Fruit fly (Drosophila melanogaster): ENCODE measurements around the gene CG18273.
A peak's percentile ranks its signal among the peaks of the same experiment; 100 is the strongest.

Gene CG18273

dm6 chrX:523179-523851, 35.9 kb upstream of the CG18273 start, which contains the start of gene elav (continued):
- TF ChIP-seq Neu2 (GFP tag; optimal IDR thresholded peaks at IDR 0.05; ENCODE audit: borderline replicate concordance) (peak; percentile 79), CG31388 (GFP tag; optimal IDR thresholded peaks at IDR 0.05) (peak; percentile 92), CG14050 (GFP tag; IDR thresholded peaks at IDR 0.05) (peak; percentile 97), insv (GFP tag; optimal IDR thresholded peaks at IDR 0.05) (peak; percentile 31 to 87), abd-A (tag; optimal IDR thresholded peaks at IDR 0.05) (peak; percentile 94), Aef1 (GFP tag; IDR thresholded peaks at IDR 0.05) (peak; percentile 98), pum (GFP tag; optimal IDR thresholded peaks at IDR 0.05) (peak; percentile 97), schlank (tag; optimal IDR thresholded peaks at IDR 0.05) (peak; percentile 97), sob (GFP tag; IDR thresholded peaks at IDR 0.05) (peak; percentile 98), Adf1 (GFP tag; IDR thresholded peaks at IDR 0.05) (peak; percentile 89), Dip2 (GFP tag; IDR thresholded peaks at IDR 0.05) (peak; percentile 78), CG31441 (GFP tag; IDR thresholded peaks at IDR 0.05) (peak; percentile 99), ind (GFP tag; optimal IDR thresholded peaks at IDR 0.05) (peak; percentile 98), CG15011 (GFP tag; optimal IDR thresholded peaks at IDR 0.05) (peak; percentile 98), Myb (GFP tag; optimal IDR thresholded peaks at IDR 0.05) (peak; percentile 84), CG1602 (GFP tag; optimal IDR thresholded peaks at IDR 0.05) (peak; percentile 98), Hsf (GFP tag; optimal IDR thresholded peaks at IDR 0.05) (peak; percentile 99), wek (GFP tag; optimal IDR thresholded peaks at IDR 0.05) (peak; percentile 89), hbn (GFP tag; IDR thresholded peaks at IDR 0.05; ENCODE audit: partially characterized antibody) (peak; percentile 23; the same call in 1 of the 2 replicates), CG7963 (GFP tag; IDR thresholded peaks at IDR 0.05; ENCODE audit: partially characterized antibody) (no peak), lov (optimal IDR thresholded peaks at IDR 0.05) (no peak), lov (GFP tag; IDR thresholded peaks at IDR 0.05) (peak; percentile 95), Lpt (GFP tag; optimal IDR thresholded peaks at IDR 0.05) (no peak), CG8388 (GFP tag; optimal IDR thresholded peaks at IDR 0.05) (peak; percentile 98), CG17912 (GFP tag; optimal IDR thresholded peaks at IDR 0.05) (peak; percentile 97), CG5953 (GFP tag; IDR thresholded peaks at IDR 0.05) (peak; percentile 95), CG8290 (GFP tag; optimal IDR thresholded peaks at IDR 0.05) (peak; percentile 98), CG8290 (tag; optimal IDR thresholded peaks at IDR 0.05) (peak; percentile 88 to 95), CG8924 (tag; optimal IDR thresholded peaks at IDR 0.05) (peak; percentile 99), chn (GFP tag; optimal IDR thresholded peaks at IDR 0.05) (peak; percentile 98), CG1603 (tag; optimal IDR thresholded peaks at IDR 0.05) (peak; percentile 93), CG6175 (GFP tag; IDR thresholded peaks at IDR 0.05) (peak; percentile 95), rib (GFP tag; IDR thresholded peaks at IDR 0.05) (peak; percentile 97), Rx (GFP tag; IDR thresholded peaks at IDR 0.05) (peak; percentile 96), shn (GFP tag; optimal IDR thresholded peaks at IDR 0.05) (peak; percentile 95), grn (GFP tag; optimal IDR thresholded peaks at IDR 0.05) (peak; percentile 84), CG4617 (GFP tag; optimal IDR thresholded peaks at IDR 0.05; ENCODE audit: borderline replicate concordance) (peak; percentile 94), p53 (GFP tag; optimal IDR thresholded peaks at IDR 0.05) (peak; percentile 80), MESR4 (GFP tag; optimal IDR thresholded peaks at IDR 0.05) (peak; percentile 62), Med (GFP tag) (peak; percentile 99), E2f2 (GFP tag; IDR thresholded peaks at IDR 0.05) (peak; percentile 87), H2.0 (GFP tag; IDR thresholded peaks at IDR 0.05) (peak; percentile 97), CG4328 (GFP tag; optimal IDR thresholded peaks at IDR 0.05) (peak; percentile 100), odd (GFP tag; optimal IDR thresholded peaks at IDR 0.05) (peak; percentile 99), D19B (GFP tag; optimal IDR thresholded peaks at IDR 0.05) (peak; percentile 95), gcm (GFP tag; optimal IDR thresholded peaks at IDR 0.05) (peak; percentile 99), ara (GFP tag; IDR thresholded peaks at IDR 0.05) (peak; percentile 97), Ets97D (GFP tag; optimal IDR thresholded peaks at IDR 0.05) (peak; percentile 82), CG12769 (tag; optimal IDR thresholded peaks at IDR 0.05) (peak; percentile 98), CG7745 (tag; optimal IDR thresholded peaks at IDR 0.05) (peak; percentile 86), Blimp-1 (GFP tag; optimal IDR thresholded peaks at IDR 0.05) (peak; percentile 97)

All from whole organism, embryonic.